Worm (Caenorhabditis elegans): Measurements from ENCODE around the gene K10D6.4.

K10D6.4 gene

ce11 chrV:11239187-11239725, 37.5 kb downstream of the K10D6.4 start, which contains the start of the genes dvc-1 and ima-1 (continued):
- TF ChIP-seq elt-2 (tag; optimal IDR thresholded peaks at IDR 0.05) (peak; percentile 90), ceh-22 (tag; optimal IDR thresholded peaks at IDR 0.05) (no peak), ama-1 (optimal IDR thresholded peaks at IDR 0.05) (no peak), fax-1 (tag; optimal IDR thresholded peaks at IDR 0.05) (peak; percentile 66), nfya-1 (tag; optimal IDR thresholded peaks at IDR 0.05) (peak; percentile 75), ceh-2 (tag; optimal IDR thresholded peaks at IDR 0.05) (peak; percentile 79), odd-2 (tag; optimal IDR thresholded peaks at IDR 0.05) (peak; percentile 70), zip-5 (tag; optimal IDR thresholded peaks at IDR 0.05) (peak; percentile 68), T23F11.4 (GFP tag; optimal IDR thresholded peaks at IDR 0.05) (peak; percentile 22), madf-2 (tag; optimal IDR thresholded peaks at IDR 0.05) (peak; percentile 38), gmeb-2 (tag; optimal IDR thresholded peaks at IDR 0.05) (peak; percentile 63), tbx-2 (tag; optimal IDR thresholded peaks at IDR 0.05) (peak; percentile 77), ceh-34 (tag; optimal IDR thresholded peaks at IDR 0.05) (peak; percentile 87), ceh-24 (tag; optimal IDR thresholded peaks at IDR 0.05) (peak; percentile 26), ets-4 (tag; optimal IDR thresholded peaks at IDR 0.05) (peak; percentile 23), ceh-31 (tag; optimal IDR thresholded peaks at IDR 0.05) (peak; percentile 82), unc-86 (tag; optimal IDR thresholded peaks at IDR 0.05) (peak; percentile 73), syd-9 (tag; optimal IDR thresholded peaks at IDR 0.05) (peak; percentile 74), hlh-6 (tag; optimal IDR thresholded peaks at IDR 0.05) (peak; percentile 81), ceh-9 (tag; optimal IDR thresholded peaks at IDR 0.05) (no peak), ceh-14 (tag; optimal IDR thresholded peaks at IDR 0.05) (peak; percentile 85), hlh-15 (tag; optimal IDR thresholded peaks at IDR 0.05) (peak; percentile 70), pqm-1 (tag; optimal IDR thresholded peaks at IDR 0.05) (no peak), sox-2 (GFP tag; IDR thresholded peaks at IDR 0.05) (peak; percentile 46), K09A11.1 (tag; optimal IDR thresholded peaks at IDR 0.05; ENCODE audit: insufficient read depth) (peak; percentile 72), ref-2 (tag; optimal IDR thresholded peaks at IDR 0.05) (peak; percentile 65), ceh-48 (tag; optimal IDR thresholded peaks at IDR 0.05) (peak; percentile 27), ahr-1 (tag; optimal IDR thresholded peaks at IDR 0.05) (peak; percentile 76), Y22D7AL.16 (tag; optimal IDR thresholded peaks at IDR 0.05) (peak; percentile 45), ttx-3 (tag; optimal IDR thresholded peaks at IDR 0.05) (peak; percentile 75), rnt-1 (tag; optimal IDR thresholded peaks at IDR 0.05) (peak; percentile 76), ceh-45 (GFP tag; IDR thresholded peaks at IDR 0.05) (0 out of 2 replicates have a peak, but pooled peaks have one; percentile 51)

- TF ChIP-seq hlh-15 (tag; optimal IDR thresholded peaks at IDR 0.05), result no peak
- TF ChIP-seq C38D4.7 (GFP tag; optimal IDR thresholded peaks at IDR 0.05), result no peak
- TF ChIP-seq ceh-19 (GFP tag; optimal IDR thresholded peaks at IDR 0.05), result no peak
- TF ChIP-seq tbx-2 (tag; optimal IDR thresholded peaks at IDR 0.05), result no peak
- TF ChIP-seq pros-1 (tag; optimal IDR thresholded peaks at IDR 0.05), result no peak
- TF ChIP-seq gmeb-2 (tag; optimal IDR thresholded peaks at IDR 0.05), result no peak
These were observed 39.9 kb downstream of the K10D6.4 start, which contains the start of gene pgap-1 for ce11 chrV:11241580-11241979. Gene pgap-1, plus strand, starts transcription at chrV:11241880.

- no peak for TF ChIP-seq K02D7.2 (tag; optimal IDR thresholded peaks at IDR 0.05)
- TF ChIP-seq dmd-4 (tag; optimal IDR thresholded peaks at IDR 0.05; ENCODE audit: borderline replicate concordance), result no peak
- no peak for TF ChIP-seq K09A11.1 (tag; optimal IDR thresholded peaks at IDR 0.05; ENCODE audit: insufficient read depth)
- no peak for TF ChIP-seq hlh-8 (tag; optimal IDR thresholded peaks at IDR 0.05)
- TF ChIP-seq pag-3 (tag; optimal IDR thresholded peaks at IDR 0.05; ENCODE audit: borderline replicate concordance), result no peak
- TF ChIP-seq sox-2 (GFP tag; IDR thresholded peaks at IDR 0.05), result no peak
- no peak for TF ChIP-seq syd-9 (tag; optimal IDR thresholded peaks at IDR 0.05)
- TF ChIP-seq eyg-1 (tag; optimal IDR thresholded peaks at IDR 0.05), result no peak
- no peak for TF ChIP-seq nhr-232 (tag; optimal IDR thresholded peaks at IDR 0.05)
These were observed 42.8 kb downstream of the K10D6.4 start, which contains the start of gene mxl-1 for ce11 chrV:11244539-11244938. Gene mxl-1, plus strand, starts transcription at chrV:11244839.

All from whole organism, late embryonic.